Fruit fly (Drosophila melanogaster) whole organism, embryonic: ENCODE measurements around the gene DIP1.

Experiments
- ATbp ChIP-seq: fragments of 200-800 bp; sonication (Bioruptor generic); optimal IDR thresholded peaks from 2 replicates; lab custom pipeline; 2017; ENCODE audit warnings: missing biosample characterization, mild to moderate bottlenecking, missing genetic modification characterization, missing genetic modification reagents
- BtbVII ChIP-seq: fragments of 200-800 bp; sonication (Bioruptor generic); optimal IDR thresholded peaks from 3 replicates; lab custom pipeline; 2017; ENCODE audit warnings: missing biosample characterization, mild to moderate bottlenecking, missing genetic modification characterization
- CG10654 ChIP-seq: fragments of 200-800 bp; sonication (Bioruptor generic); optimal IDR thresholded peaks from 2 replicates; lab custom pipeline; 2016; ENCODE audit warnings: missing biosample characterization, missing genetic modification characterization
- CG10979 ChIP-seq: fragments of 200-800 bp; sonication (Bioruptor generic); optimal IDR thresholded peaks from 2 replicates; lab custom pipeline; 2018; ENCODE audit warnings: missing biosample characterization, mild to moderate bottlenecking, missing genetic modification characterization, moderate library complexity
- CG11093 ChIP-seq: fragments of 200-800 bp; sonication (Bioruptor generic); IDR thresholded peaks from 3 replicates; pipeline ENCODE4 v1.3.6; 2022; ENCODE audit warnings: missing biosample characterization, missing genetic modification characterization
- CG12236 ChIP-seq: fragments of 200-800 bp; sonication (Bioruptor generic); optimal IDR thresholded peaks from 2 replicates; lab custom pipeline; 2016; ENCODE audit warnings: missing biosample characterization, missing genetic modification characterization
- CG12391 ChIP-seq: fragments of 200-800 bp; sonication (Bioruptor generic); optimal IDR thresholded peaks from 3 replicates; lab custom pipeline; 2018; ENCODE audit warnings: missing biosample characterization, mild to moderate bottlenecking, missing genetic modification characterization, moderate library complexity
- CG13775 ChIP-seq: fragments of 200-800 bp; sonication (Bioruptor generic); optimal IDR thresholded peaks from 3 replicates; lab custom pipeline; 2017; ENCODE audit warnings: missing biosample characterization, mild to moderate bottlenecking, missing genetic modification characterization
- CG16815 ChIP-seq: fragments of 200-800 bp; sonication (Bioruptor generic); optimal IDR thresholded peaks from 3 replicates; lab custom pipeline; 2017; ENCODE audit warnings: missing biosample characterization, mild to moderate bottlenecking, missing genetic modification characterization
- CG16863 ChIP-seq: fragments of 200-800 bp; sonication (Bioruptor generic); optimal IDR thresholded peaks from 3 replicates; lab custom pipeline; 2016; ENCODE audit warnings: missing biosample characterization, missing genetic modification characterization
- CG17359 ChIP-seq: fragments of 200-800 bp; sonication (Bioruptor generic); optimal IDR thresholded peaks from 3 replicates; lab custom pipeline; 2018; ENCODE audit warnings: missing biosample characterization, mild to moderate bottlenecking, missing genetic modification characterization, moderate library complexity
- CG17802 ChIP-seq: fragments of 200-800 bp; sonication (Bioruptor generic); optimal IDR thresholded peaks from 2 replicates; lab custom pipeline; 2018; ENCODE audit warnings: missing biosample characterization, mild to moderate bottlenecking, missing genetic modification characterization, moderate library complexity
- CG2199 ChIP-seq: fragments of 200-800 bp; sonication (Bioruptor generic); IDR thresholded peaks from 3 replicates; pipeline ENCODE4 v1.3.6; 2022; ENCODE audit warnings: missing biosample characterization, missing genetic modification characterization
- CG2875 ChIP-seq: fragments of 200-800 bp; sonication (Bioruptor generic); optimal IDR thresholded peaks from 2 replicates; lab custom pipeline; 2017; ENCODE audit warnings: missing biosample characterization, mild to moderate bottlenecking, missing genetic modification characterization, missing genetic modification reagents
- CG3163 ChIP-seq: fragments of 200-800 bp; sonication (Bioruptor generic); optimal IDR thresholded peaks from 3 replicates; lab custom pipeline; 2016; ENCODE audit warnings: missing biosample characterization, missing genetic modification characterization
- CG32532 ChIP-seq: fragments of 200-800 bp; sonication (Bioruptor generic); IDR thresholded peaks from 2 replicates; pipeline ENCODE4 v1.3.6; 2022; ENCODE audit warnings: missing biosample characterization, missing genetic modification characterization
- CG3847 ChIP-seq: fragments of 200-800 bp; sonication (Bioruptor generic); IDR thresholded peaks from 2 replicates; pipeline ENCODE4 v1.3.6; 2022; ENCODE audit warnings: missing biosample characterization, missing genetic modification characterization
- CG3995 ChIP-seq: fragments of 200-800 bp; sonication (Bioruptor generic); optimal IDR thresholded peaks from 3 replicates; lab custom pipeline; 2016; ENCODE audit warnings: missing biosample characterization, missing genetic modification characterization
- CG4360 ChIP-seq: fragments of 200-800 bp; sonication (Bioruptor generic); IDR thresholded peaks from 2 replicates; pipeline ENCODE4 v1.3.6; 2022; ENCODE audit warnings: missing biosample characterization, missing genetic modification characterization
- CG6654 ChIP-seq: fragments of 200-800 bp; sonication (Bioruptor generic); optimal IDR thresholded peaks from 2 replicates; lab custom pipeline; 2017; ENCODE audit warnings: missing biosample characterization, mild to moderate bottlenecking, missing genetic modification characterization
- CG6689 ChIP-seq: fragments of 200-800 bp; sonication (Bioruptor generic); IDR thresholded peaks from 2 replicates; pipeline ENCODE4 v1.3.6; 2022; ENCODE audit warnings: missing biosample characterization, missing genetic modification characterization
- CG7357 ChIP-seq: fragments of 200-800 bp; sonication (Bioruptor generic); IDR thresholded peaks from 3 replicates; pipeline ENCODE4 v1.3.6; 2022; ENCODE audit warnings: missing biosample characterization, missing genetic modification characterization
- CTCF ChIP-seq: fragments of 200-800 bp; sonication (Bioruptor generic); optimal IDR thresholded peaks from 2 replicates; lab custom pipeline; 2017; ENCODE audit warnings: missing biosample characterization, mild to moderate bottlenecking, missing genetic modification characterization, moderate library complexity
- D ChIP-seq, 2 experiments: fragments of 200-800 bp in 1 of 2; fragments of >200 bp in 1 of 2; sonication (Bioruptor generic) in 1 of 2; optimal IDR thresholded peaks; 2 replicates in 1 of 2; 3 replicates in 1 of 2; lab custom pipeline; 2017; ENCODE audit warnings: mild to moderate bottlenecking in 1 of 2, missing biosample characterization in 1 of 2, missing genetic modification characterization in 1 of 2, missing genetic modification reagents in 1 of 2
- Dbx ChIP-seq: fragments of 200-800 bp; sonication (Bioruptor generic); IDR thresholded peaks from 3 replicates; pipeline ENCODE4 v1.3.6; 2022; ENCODE audit warnings: missing biosample characterization, missing genetic modification characterization
- Eip74EF ChIP-seq, 2 experiments: fragments of 200-800 bp in 1 of 2; fragments of >200 bp in 1 of 2; sonication (Bioruptor generic) in 1 of 2; optimal IDR thresholded peaks; 2 replicates each; lab custom pipeline; 2017 to 2019; ENCODE audit warnings: missing biosample characterization in 2 of 2, missing genetic modification characterization in 2 of 2, mild to moderate bottlenecking in 1 of 2, moderate library complexity in 1 of 2
- HHEX ChIP-seq: fragments of 200-800 bp; sonication (Bioruptor generic); optimal IDR thresholded peaks from 3 replicates; lab custom pipeline; 2017; ENCODE audit warnings: missing biosample characterization, mild to moderate bottlenecking, missing genetic modification characterization, missing genetic modification reagents
- Hmr ChIP-seq: fragments of 200-800 bp; sonication (Bioruptor generic); optimal IDR thresholded peaks from 3 replicates; lab custom pipeline; 2017; ENCODE audit warnings: mild to moderate bottlenecking, missing biosample characterization, missing genetic modification reagents, missing genetic modification characterization
- Hr39 ChIP-seq: fragments of >200 bp; optimal IDR thresholded peaks from 2 replicates; lab custom pipeline; 2017
- MBD-R2 ChIP-seq: fragments of 200-800 bp; sonication (Bioruptor generic); IDR thresholded peaks from 2 replicates; pipeline ENCODE4 v1.3.6; 2022; ENCODE audit warnings: missing biosample characterization, missing genetic modification characterization
- Myb ChIP-seq: fragments of 200-800 bp; sonication (Bioruptor generic); optimal IDR thresholded peaks from 2 replicates; lab custom pipeline; 2016; ENCODE audit warnings: missing biosample characterization, missing genetic modification characterization
- Neu2 ChIP-seq: fragments of 200-800 bp; sonication (Bioruptor generic); optimal IDR thresholded peaks from 3 replicates; lab custom pipeline; 2016; ENCODE audit warnings: missing biosample characterization, missing genetic modification characterization, borderline replicate concordance
- Oli ChIP-seq: fragments of 200-800 bp; sonication (Bioruptor generic); optimal IDR thresholded peaks from 2 replicates; lab custom pipeline; 2018; ENCODE audit warnings: missing biosample characterization, mild to moderate bottlenecking, missing genetic modification characterization, moderate library complexity
- Optix ChIP-seq: fragments of 200-800 bp; sonication (Bioruptor generic); IDR thresholded peaks from 3 replicates; pipeline ENCODE4 v1.3.6; 2022; ENCODE audit warnings: missing biosample characterization, missing genetic modification characterization
- TFAM ChIP-seq: fragments of 200-800 bp; sonication (Bioruptor generic); optimal IDR thresholded peaks from 2 replicates; lab custom pipeline; 2017; ENCODE audit warnings: missing biosample characterization, missing genetic modification characterization, inconsistent platforms
- ac ChIP-seq: fragments of 200-800 bp; sonication (Bioruptor generic); optimal IDR thresholded peaks from 3 replicates; lab custom pipeline; 2017; ENCODE audit warnings: missing biosample characterization, mild to moderate bottlenecking, missing genetic modification characterization
- ase ChIP-seq: fragments of 200-800 bp; sonication (Bioruptor generic); IDR thresholded peaks from 3 replicates; pipeline ENCODE4 v1.3.6; 2022; ENCODE audit warnings: missing biosample characterization, missing genetic modification characterization
- croc ChIP-seq: fragments of 200-800 bp; sonication (Bioruptor generic); conservative IDR thresholded peaks from 3 replicates; pipeline ENCODE4 v1.3.6; 2022; ENCODE audit warnings: missing biosample characterization, missing genetic modification characterization
- dpn ChIP-seq, 2 experiments: fragments of 200-800 bp; sonication (Bioruptor generic); optimal IDR thresholded peaks; 3 replicates each; lab custom pipeline; 2016; ENCODE audit warnings: missing biosample characterization in 2 of 2, missing genetic modification characterization in 2 of 2
- gsb-n ChIP-seq: fragments of 200-800 bp; sonication (Bioruptor generic); optimal IDR thresholded peaks from 3 replicates; lab custom pipeline; 2018; ENCODE audit warnings: missing biosample characterization, mild to moderate bottlenecking, missing genetic modification characterization
- her ChIP-seq: fragments of 200-800 bp; sonication (Bioruptor generic); optimal IDR thresholded peaks from 2 replicates; lab custom pipeline; 2016; ENCODE audit warnings: missing biosample characterization, missing genetic modification characterization
- jigr1 ChIP-seq: fragments of 200-800 bp; sonication (Bioruptor generic); IDR thresholded peaks from 3 replicates; pipeline ENCODE4 v1.3.6; 2022; ENCODE audit warnings: missing biosample characterization, missing genetic modification characterization
- onecut ChIP-seq: fragments of 200-800 bp; sonication (Bioruptor generic); IDR thresholded peaks from 2 replicates; pipeline ENCODE4 v1.3.6; 2022; ENCODE audit warnings: missing biosample characterization, missing genetic modification characterization
- otp ChIP-seq: fragments of 200-800 bp; sonication (Bioruptor generic); IDR thresholded peaks from 3 replicates; pipeline ENCODE4, ENCODE4 v1.3.6; 2022; ENCODE audit warnings: missing biosample characterization, missing genetic modification characterization
- pb ChIP-seq: fragments of 200-800 bp; sonication (Bioruptor generic); optimal IDR thresholded peaks from 3 replicates; lab custom pipeline; 2016; ENCODE audit warnings: missing biosample characterization, missing genetic modification characterization
- pita ChIP-seq: fragments of 200-800 bp; sonication (Bioruptor generic); optimal IDR thresholded peaks from 2 replicates; lab custom pipeline; 2017; ENCODE audit warnings: missing biosample characterization, mild to moderate bottlenecking, missing genetic modification characterization
- prd ChIP-seq, 3 experiments: fragments of >200 bp in 2 of 3; fragments of 200-800 bp in 1 of 3; sonication (Bioruptor generic) in 1 of 3; optimal IDR thresholded peaks in 2 of 3; IDR thresholded peaks in 1 of 3; 2 replicates in 2 of 3; 3 replicates in 1 of 3; pipeline versions ENCODE4 v1.3.6 to Lab custom; 2017 to 2022; ENCODE audit warnings: missing biosample characterization in 1 of 3, missing genetic modification characterization in 1 of 3
- repo ChIP-seq: fragments of 200-800 bp; sonication (Bioruptor generic); optimal IDR thresholded peaks from 2 replicates; lab custom pipeline; 2016; ENCODE audit warnings: missing biosample characterization, missing genetic modification characterization
- sug ChIP-seq: fragments of 200-800 bp; optimal IDR thresholded peaks from 2 replicates; lab custom pipeline; 2019; ENCODE audit warnings: missing biosample characterization, mild to moderate bottlenecking, missing genetic modification characterization, moderate library complexity
- twi ChIP-seq: fragments of 200-800 bp; optimal IDR thresholded peaks from 2 replicates; lab custom pipeline; 2019; ENCODE audit warnings: missing biosample characterization, mild to moderate bottlenecking, missing genetic modification characterization, moderate library complexity

Gene DIP1

DNA sequence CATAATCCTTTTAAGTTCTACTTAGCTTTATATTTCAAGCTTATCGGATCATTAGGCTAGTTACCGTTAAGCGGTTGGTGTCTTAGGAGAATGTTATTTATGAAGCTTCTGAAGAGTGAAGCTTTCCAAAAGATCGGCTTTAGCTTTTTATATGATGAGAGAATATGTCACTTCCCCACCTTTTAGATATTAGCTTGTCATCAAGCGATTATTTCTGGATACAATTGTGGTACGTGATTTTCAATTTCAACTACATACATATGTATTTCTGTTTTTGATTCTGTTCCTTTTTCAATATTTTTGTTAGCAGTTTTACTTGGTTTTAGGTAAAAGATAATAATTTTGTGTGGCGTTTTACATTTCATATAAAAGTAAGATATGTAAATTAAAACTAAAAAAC lies 2.9 kb upstream of the DIP1 start (continued):
- TF ChIP-seq Neu2 (no peak), CG17802 (tag; lab: Kevin White, UChicago) (peak; percentile 61), CG16815 (GFP tag; lab: Kevin White, UChicago) (no peak), Myb (GFP tag; lab: Kevin White, UChicago) (peak; percentile 7), CG32532 (GFP tag; lab: Robert Waterston, UW) (no peak), CG10979 (no peak), Dbx (GFP tag; lab: Robert Waterston, UW) (no peak), CG7357 (GFP tag; lab: Robert Waterston, UW) (0 out of 3 replicates have a peak, but pooled peaks have one; percentile 26), dpn (GFP tag; optimal IDR thresholded peaks at IDR 0.05; lab: Kevin White, UChicago) (no peak), CG12236 (GFP tag; lab: Kevin White, UChicago) (no peak), ac (no peak), CG3847 (GFP tag; lab: Robert Waterston, UW) (no peak), croc (GFP tag; lab: Robert Waterston, UW) (no peak), CG12391 (tag; lab: Kevin White, UChicago) (no peak), Oli (no peak), TFAM (GFP tag; lab: Kevin White, UChicago) (no peak), Eip74EF (GFP tag; optimal IDR thresholded peaks at IDR 0.05; lab: Kevin White, UChicago) (no peak), CG16863 (no peak), sug (no peak), CG2875 (GFP tag; lab: Kevin White, UChicago) (no peak), CTCF (GFP tag; lab: Kevin White, UChicago) (peak; percentile 31)
- TF ChIP-seq, all 482 proteins: peak for 12

dm6 chrX:21632213-21632612 lies 2.3 kb upstream of the DIP1 start:
- TF ChIP-seq Hr39 (lab: Kevin White, UChicago) (no peak), Myb (GFP tag; lab: Kevin White, UChicago) (no peak), otp (GFP tag; lab: Robert Waterston, UW) (no peak), CG2199 (GFP tag; lab: Robert Waterston, UW) (0 out of 3 replicates have a peak, but pooled peaks have one; percentile 30), jigr1 (GFP tag; lab: Robert Waterston, UW) (no peak), prd (optimal IDR thresholded peaks at IDR 0.05; lab: Kevin White, UChicago) (no peak), prd (GFP tag; IDR thresholded peaks at IDR 0.05; lab: Robert Waterston, UW) (no peak), repo (no peak), D (optimal IDR thresholded peaks at IDR 0.05; lab: Kevin White, UChicago) (no peak), D (GFP tag; optimal IDR thresholded peaks at IDR 0.05; lab: Kevin White, UChicago) (no peak)

dm6 chrX:21631452-21631851 lies 1.5 kb upstream of the DIP1 start:
- peak; percentile 63 for TF ChIP-seq CG11093 (GFP tag; lab: Robert Waterston, UW)
- peak; percentile 34 for TF ChIP-seq CG6654 (GFP tag; lab: Kevin White, UChicago)
- TF ChIP-seq CG6689 (GFP tag; lab: Robert Waterston, UW), result peak; percentile 69
- peak; percentile 67 for TF ChIP-seq twi (tag; lab: Kevin White, UChicago)
- TF ChIP-seq MBD-R2, result peak; percentile 40; the same call in 1 of the 2 replicates
- peak; percentile 38 for TF ChIP-seq her (GFP tag; lab: Kevin White, UChicago)
- TF ChIP-seq CG17359 (tag; lab: Kevin White, UChicago), result peak; percentile 73
- peak; percentile 44 for TF ChIP-seq CG3163 (GFP tag; lab: Kevin White, UChicago)
- peak; percentile 67 for TF ChIP-seq gsb-n (tag; lab: Kevin White, UChicago)
- TF ChIP-seq pb (GFP tag; lab: Kevin White, UChicago), result peak; percentile 45
- TF ChIP-seq CG10654 (GFP tag; lab: Kevin White, UChicago), result peak; percentile 59
- peak; percentile 53 for TF ChIP-seq BtbVII (GFP tag; lab: Kevin White, UChicago)
- TF ChIP-seq CG4360 (GFP tag; lab: Robert Waterston, UW), result no peak
- peak; percentile 55 for TF ChIP-seq HHEX
- TF ChIP-seq ATbp (GFP tag; lab: Kevin White, UChicago), result peak; percentile 68
- TF ChIP-seq CG7357 (GFP tag; lab: Robert Waterston, UW), result no peak
- TF ChIP-seq onecut (GFP tag; lab: Robert Waterston, UW), result peak; percentile 76
- no peak for TF ChIP-seq Optix
- no peak for TF ChIP-seq CG3995 (GFP tag; lab: Kevin White, UChicago)
- no peak for TF ChIP-seq pita (GFP tag; lab: Kevin White, UChicago)
- peak; percentile 60 for TF ChIP-seq CG13775 (GFP tag; lab: Kevin White, UChicago)
- peak; percentile 52 for TF ChIP-seq Hmr (GFP tag; lab: Kevin White, UChicago)
- no peak for TF ChIP-seq ase (GFP tag; lab: Robert Waterston, UW)
